Worm (Caenorhabditis elegans): ENCODE results near the gene ZK6.8.

Gene ZK6.8

DNA sequence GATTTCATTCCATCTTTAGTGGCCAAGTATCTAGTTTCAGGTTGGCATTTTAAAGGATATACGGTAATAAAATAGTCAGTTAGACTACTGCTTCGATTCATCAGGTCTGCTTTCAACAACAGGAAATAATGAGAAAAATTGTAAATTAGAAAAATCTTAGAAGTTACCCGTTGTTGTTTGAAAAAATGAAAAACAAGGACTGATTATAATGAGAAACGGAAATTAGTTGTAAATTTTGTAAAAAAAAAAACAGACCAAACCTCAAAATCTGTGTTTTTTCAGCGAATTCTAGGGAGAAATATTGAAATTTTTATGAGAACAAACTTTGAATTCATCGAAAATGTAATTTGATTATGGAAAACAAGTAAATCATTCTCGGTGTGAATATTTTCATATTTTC is 21.3 kb downstream of the ZK6.8 start, which contains the start of gene srh-62:
Gene srh-62 (minus strand): TSS at position 101 of the 400 bp plus-strand sequence.
- TF ChIP-seq skn-1 (tag; optimal IDR thresholded peaks at IDR 0.05) (no peak), ceh-28 (tag; optimal IDR thresholded peaks at IDR 0.05) (no peak), tbx-2 (tag; optimal IDR thresholded peaks at IDR 0.05) (no peak), ceh-9 (tag; optimal IDR thresholded peaks at IDR 0.05) (no peak), nhr-237 (tag; optimal IDR thresholded peaks at IDR 0.05) (no peak), fkh-10 (GFP tag; optimal IDR thresholded peaks at IDR 0.05) (no peak), ZK546.5 (tag; optimal IDR thresholded peaks at IDR 0.05) (no peak)

DNA sequence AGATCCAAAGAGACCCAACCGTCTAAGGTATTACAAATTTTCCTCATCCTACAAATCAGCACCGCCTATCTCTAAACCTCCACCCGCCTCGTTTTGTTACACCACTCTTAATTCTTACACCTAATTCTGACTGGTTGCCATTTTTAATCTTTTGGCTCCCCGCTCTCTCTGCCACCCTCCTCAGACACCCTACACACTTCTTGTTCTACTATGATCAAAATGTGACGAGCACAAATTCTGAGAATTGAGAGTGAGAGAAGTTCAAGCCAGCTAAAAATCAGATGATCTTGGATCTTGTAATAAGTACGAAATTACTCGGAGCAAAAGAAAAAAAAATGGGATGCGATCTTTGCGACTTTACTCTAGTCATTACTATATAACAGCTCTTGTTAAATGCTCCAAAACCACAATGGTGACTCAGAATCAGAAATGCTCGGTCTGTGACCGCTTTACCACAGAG is 22.5 kb downstream of the ZK6.8 start, which contains the start of gene nhr-252:
Gene nhr-252 (plus strand): TSS at position 410 of the 460 bp plus-strand sequence.
- TF ChIP-seq lsy-12 (tag; optimal IDR thresholded peaks at IDR 0.05) (no peak), skn-1 (tag; optimal IDR thresholded peaks at IDR 0.05) (no peak), eor-1 (tag; optimal IDR thresholded peaks at IDR 0.05) (no peak)

DNA sequence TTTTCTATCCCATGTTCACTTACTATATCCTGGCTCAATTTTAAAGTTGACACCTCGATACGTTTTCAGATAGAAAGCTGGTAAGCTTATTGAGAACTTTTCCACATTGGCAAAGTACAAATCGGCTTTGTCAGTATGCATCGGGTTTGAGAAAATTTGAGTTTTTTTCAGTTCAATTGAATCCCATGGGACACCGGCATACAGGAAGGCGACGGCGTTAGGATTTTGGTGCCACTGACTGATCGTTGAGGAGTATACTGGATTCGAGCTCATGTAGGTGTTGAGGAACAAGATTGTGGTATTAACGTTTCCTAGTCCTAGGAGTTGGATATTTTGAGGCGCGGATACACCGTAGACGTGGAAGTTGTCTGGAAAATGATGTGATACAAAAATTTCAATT is 31.1 kb downstream of the ZK6.8 start:
- no peak for TF ChIP-seq nhr-28 (tag; optimal IDR thresholded peaks at IDR 0.05)
- no peak for TF ChIP-seq elt-1 (tag; optimal IDR thresholded peaks at IDR 0.05)
- no peak for TF ChIP-seq ama-1 (optimal IDR thresholded peaks at IDR 0.05)
- TF ChIP-seq nhr-25 (tag; optimal IDR thresholded peaks at IDR 0.05), result no peak
- TF ChIP-seq hmg-11 (tag; optimal IDR thresholded peaks at IDR 0.05), result no peak
- no peak for TF ChIP-seq nhr-12 (tag; optimal IDR thresholded peaks at IDR 0.05)
- no peak for TF ChIP-seq snpc-4 (tag; optimal IDR thresholded peaks at IDR 0.05)
- TF ChIP-seq aly-2 (tag; optimal IDR thresholded peaks at IDR 0.05), result no peak
- no peak for TF ChIP-seq egl-27 (tag; optimal IDR thresholded peaks at IDR 0.05)
- no peak for TF ChIP-seq ztf-4 (tag; optimal IDR thresholded peaks at IDR 0.05)
- no peak for TF ChIP-seq elt-2 (tag; optimal IDR thresholded peaks at IDR 0.05)
- TF ChIP-seq lin-39 (tag; optimal IDR thresholded peaks at IDR 0.05), result no peak
- no peak for TF ChIP-seq lsy-12 (tag; optimal IDR thresholded peaks at IDR 0.05)

DNA sequence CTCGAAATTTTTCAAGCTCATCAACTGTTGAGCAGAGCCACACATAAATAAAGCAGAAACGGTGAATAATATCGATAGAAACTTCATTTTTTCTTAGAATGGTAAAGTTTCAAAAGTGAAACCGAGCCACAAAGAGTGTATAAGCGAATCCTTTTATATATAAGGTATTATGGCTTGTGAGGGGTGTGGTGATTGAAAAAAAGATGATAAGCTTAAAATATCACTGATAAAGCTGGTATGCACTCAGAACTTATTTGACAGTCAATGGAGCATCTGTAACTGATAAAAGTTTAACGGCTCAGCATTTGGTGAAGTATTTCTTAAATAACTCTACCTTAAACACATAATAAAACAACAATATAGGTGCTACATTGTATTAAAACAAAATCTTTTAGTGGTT is 32.9 kb downstream of the ZK6.8 start, which contains the start of gene dod-19:
Gene dod-19 (minus strand): TSS at position 130 of the 400 bp plus-strand sequence.
- TF ChIP-seq zag-1 (tag; optimal IDR thresholded peaks at IDR 0.05) (no peak), nhr-28 (tag; optimal IDR thresholded peaks at IDR 0.05) (no peak), nhr-11 (tag; optimal IDR thresholded peaks at IDR 0.05) (no peak)

DNA sequence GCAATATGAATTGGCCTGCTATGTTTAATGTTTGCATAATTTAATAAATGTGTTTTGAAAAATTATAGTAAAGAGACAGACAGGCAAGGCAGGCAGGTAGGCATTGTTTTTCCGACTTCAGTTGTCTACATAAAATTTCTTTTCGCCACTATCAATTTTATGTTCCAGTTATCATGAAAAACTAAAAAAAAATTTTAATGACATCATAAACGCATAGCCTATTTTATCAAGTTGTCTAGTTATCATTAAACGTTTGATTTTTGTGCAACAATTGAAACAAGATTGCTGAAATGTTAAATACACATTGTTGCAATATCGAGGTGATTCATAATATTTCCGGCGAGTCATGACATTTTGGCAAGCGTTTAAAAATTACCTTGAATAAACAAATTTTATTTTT is 33.4 kb downstream of the ZK6.8 start:
- TF ChIP-seq nhr-67 (tag; optimal IDR thresholded peaks at IDR 0.05), result no peak
- TF ChIP-seq pqm-1 (tag; optimal IDR thresholded peaks at IDR 0.05), result peak; percentile 93
- no peak for TF ChIP-seq fkh-10 (GFP tag; optimal IDR thresholded peaks at IDR 0.05)
- no peak for TF ChIP-seq tbx-2 (tag; optimal IDR thresholded peaks at IDR 0.05)
- no peak for TF ChIP-seq nhr-12 (tag; optimal IDR thresholded peaks at IDR 0.05)
- TF ChIP-seq nhr-11 (tag; optimal IDR thresholded peaks at IDR 0.05), result no peak
- TF ChIP-seq elt-2 (tag; optimal IDR thresholded peaks at IDR 0.05), result peak; percentile 79
- TF ChIP-seq ztf-4 (tag; optimal IDR thresholded peaks at IDR 0.05), result no peak

DNA sequence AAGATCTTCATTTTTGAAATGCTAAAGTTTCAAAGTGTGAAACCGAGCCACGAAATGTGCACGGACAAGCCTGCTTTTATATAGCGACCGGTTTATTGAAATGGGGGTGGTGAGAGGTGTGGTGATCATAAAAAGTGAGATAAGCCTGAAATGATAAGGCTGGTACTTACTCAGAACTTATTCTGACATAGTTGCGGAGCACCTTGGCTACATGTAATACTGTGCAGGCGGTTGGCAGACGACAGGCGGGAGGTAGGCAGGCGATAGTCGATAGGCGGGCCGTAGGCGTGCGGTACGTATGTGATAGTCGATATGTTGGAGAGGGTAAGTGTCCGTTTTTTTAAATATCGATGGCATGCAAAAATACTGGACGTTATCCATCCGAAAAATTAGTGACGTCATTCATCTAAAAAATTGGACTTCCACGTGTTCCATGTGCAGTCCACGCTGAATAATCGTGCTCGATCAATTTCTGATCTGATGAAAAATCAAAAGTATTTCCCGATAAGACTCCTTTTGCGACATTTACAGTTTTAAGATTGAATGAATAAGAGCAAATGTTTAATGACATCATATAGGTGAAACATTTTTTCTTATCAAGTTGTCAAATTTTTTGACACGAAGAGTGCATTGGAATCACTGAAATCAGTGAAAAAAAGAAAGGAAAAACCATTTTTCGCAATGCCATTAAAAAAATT is 36.1 kb downstream of the ZK6.8 start, which contains the start of gene irg-8:
Gene irg-8 (minus strand): TSS at position 51 of the 698 bp plus-strand sequence.
- TF ChIP-seq mml-1 (tag; optimal IDR thresholded peaks at IDR 0.05), result no peak
- no peak for TF ChIP-seq nhr-67 (tag; optimal IDR thresholded peaks at IDR 0.05)
- TF ChIP-seq pqm-1 (tag; optimal IDR thresholded peaks at IDR 0.05), result peak; percentile 25
- no peak for TF ChIP-seq ceh-28 (tag; optimal IDR thresholded peaks at IDR 0.05)
- no peak for TF ChIP-seq ceh-9 (tag; optimal IDR thresholded peaks at IDR 0.05)
- TF ChIP-seq elt-2 (tag; optimal IDR thresholded peaks at IDR 0.05), result peak; percentile 77

DNA sequence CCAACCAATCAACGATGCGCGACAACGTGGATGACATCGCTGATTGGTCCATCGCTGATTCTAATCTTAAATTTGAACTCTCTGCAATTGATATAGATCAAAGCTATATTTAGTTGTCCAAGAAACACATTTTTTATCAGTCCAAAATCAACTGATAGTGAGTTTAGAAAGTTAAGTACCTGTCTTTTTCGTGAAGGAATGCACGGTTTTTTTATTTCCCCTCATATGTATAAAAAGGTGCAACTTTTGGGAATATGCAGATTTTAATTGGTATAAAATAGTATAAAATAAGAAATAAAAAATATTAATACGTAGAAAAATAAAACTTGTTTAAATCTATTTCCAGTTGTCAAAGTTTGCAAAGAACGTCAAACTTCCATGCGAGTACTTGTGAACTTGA is 36.7 kb downstream of the ZK6.8 start, which contains the start of gene Y39D8A.1:
Gene Y39D8A.1 (plus strand): TSS at position 301 of the 400 bp plus-strand sequence.
- TF ChIP-seq nhr-23 (tag; optimal IDR thresholded peaks at IDR 0.05), result no peak
- no peak for TF ChIP-seq unc-39 (tag; optimal IDR thresholded peaks at IDR 0.05)
- no peak for TF ChIP-seq elt-2 (tag; optimal IDR thresholded peaks at IDR 0.05)

Data from whole organism, L3 larva.